Worm (Caenorhabditis elegans) whole organism, young adult: ENCODE data around the gene ugt-7.
A peak's percentile ranks its signal among the peaks of the same experiment; 100 is the strongest.

ENCODE experiments used
- B0336.3 ChIP-seq: fragments of 200-800 bp; sonication (Bioruptor generic); IDR thresholded peaks from 2 replicates; pipeline ENCODE4 v1.3.6; 2022; ENCODE audit warnings: missing genetic modification characterization, missing compliant biosample characterization
- F10E7.11 ChIP-seq: sonication (generic microtip); optimal IDR thresholded peaks from 2 replicates; lab custom pipeline; 2017; ENCODE audit warnings: mild to moderate bottlenecking, missing genetic modification characterization, moderate library complexity, missing compliant biosample characterization
- F33H1.4 ChIP-seq: fragments of 200-800 bp; sonication (Bioruptor generic); IDR thresholded peaks from 2 replicates; pipeline ENCODE4 v1.3.6; 2022; ENCODE audit warnings: missing genetic modification reagents, missing genetic modification characterization, missing compliant biosample characterization
- Y53G8AR.9 ChIP-seq: fragments of 200-800 bp; sonication (Bioruptor generic); conservative IDR thresholded peaks from 2 replicates; pipeline ENCODE4 v1.3.6; 2022; ENCODE audit warnings: missing genetic modification reagents, missing genetic modification characterization, missing compliant biosample characterization
- Y67H2A.10 ChIP-seq: fragments of 200-800 bp; sonication (Bioruptor generic); conservative IDR thresholded peaks from 2 replicates; pipeline ENCODE4 v1.3.6; 2022; ENCODE audit warnings: missing genetic modification reagents, missing genetic modification characterization, missing compliant biosample characterization
- Y95B8A.8 ChIP-seq: fragments of 200-800 bp; sonication (Bioruptor generic); IDR thresholded peaks from 2 replicates; pipeline ENCODE4 v1.3.6; 2022; ENCODE audit warnings: missing genetic modification reagents, missing genetic modification characterization, missing compliant biosample characterization
- ZK185.1 ChIP-seq: sonication (generic microtip); optimal IDR thresholded peaks from 2 replicates; lab custom pipeline; 2016; ENCODE audit warnings: mild to moderate bottlenecking, missing genetic modification characterization, missing compliant biosample characterization; ENCODE audit not compliant: poor library complexity, severe bottlenecking
- cebp-1 ChIP-seq, 2 experiments: fragments of 200-800 bp in 1 of 2; sonication (Bioruptor generic) in 1 of 2; sonication (generic microtip) in 1 of 2; IDR thresholded peaks in 1 of 2; optimal IDR thresholded peaks in 1 of 2; 2 replicates each; pipeline versions ENCODE4 v1.3.6 to Lab custom; 2017 to 2022; ENCODE audit warnings: missing compliant biosample characterization in 2 of 2, missing genetic modification characterization in 2 of 2, mild to moderate bottlenecking in 1 of 2, missing genetic modification reagents in 1 of 2, moderate library complexity in 1 of 2
- ceh-58 ChIP-seq: fragments of 200-800 bp; sonication (Bioruptor generic); IDR thresholded peaks from 2 replicates; pipeline ENCODE4 v1.3.6; 2022; ENCODE audit warnings: missing genetic modification characterization, missing compliant biosample characterization
- ceh-79 ChIP-seq: sonication (generic microtip); optimal IDR thresholded peaks from 2 replicates; lab custom pipeline; 2017; ENCODE audit warnings: mild to moderate bottlenecking, missing genetic modification characterization, missing compliant biosample characterization
- efl-1 ChIP-seq: fragments of 150-350 bp; optimal IDR thresholded peaks from 2 replicates; lab custom pipeline; 2014; ENCODE audit warnings: missing biosample characterization, missing genetic modification reagents, missing genetic modification characterization
- egrh-3 ChIP-seq: fragments of 200-800 bp; sonication (Bioruptor generic); IDR thresholded peaks from 2 replicates; pipeline ENCODE4 v1.3.6; 2022; ENCODE audit warnings: missing genetic modification reagents, missing genetic modification characterization, missing compliant biosample characterization
- ets-4 ChIP-seq: fragments of 200-800 bp; sonication (Bioruptor generic); optimal IDR thresholded peaks from 2 replicates; lab custom pipeline; 2018; ENCODE audit warnings: mild to moderate bottlenecking, missing genetic modification characterization, missing compliant biosample characterization
- him-1 ChIP-seq: sonication (generic microtip); optimal IDR thresholded peaks from 2 replicates; lab custom pipeline; 2016; ENCODE audit warnings: missing genotype, missing genetic modification reagents, missing genetic modification characterization, missing compliant biosample characterization
- hlh-12 ChIP-seq: sonication (generic microtip); optimal IDR thresholded peaks from 2 replicates; lab custom pipeline; 2016; ENCODE audit warnings: missing genetic modification characterization, missing compliant biosample characterization
- lin-54 ChIP-seq: fragments of 200-800 bp; sonication (Bioruptor generic); optimal IDR thresholded peaks from 2 replicates; lab custom pipeline; 2018; ENCODE audit warnings: mild to moderate bottlenecking, missing genetic modification characterization, missing compliant biosample characterization
- lir-1 ChIP-seq: fragments of 200-800 bp; sonication (Bioruptor generic); conservative IDR thresholded peaks from 2 replicates; pipeline ENCODE4 v1.3.6; 2022; ENCODE audit warnings: missing genetic modification reagents, missing genetic modification characterization, missing compliant biosample characterization
- madf-3 ChIP-seq: fragments of 200-800 bp; sonication (Bioruptor generic); IDR thresholded peaks from 2 replicates; pipeline ENCODE4 v1.3.6; 2022; ENCODE audit warnings: missing genetic modification reagents, missing genetic modification characterization, missing compliant biosample characterization
- madf-6 ChIP-seq: fragments of 200-800 bp; sonication (Bioruptor generic); IDR thresholded peaks from 2 replicates; pipeline ENCODE4 v1.3.6; 2022; ENCODE audit warnings: missing genetic modification reagents, missing genetic modification characterization, missing compliant biosample characterization
- mes-4 ChIP-seq: sonication (generic microtip); optimal IDR thresholded peaks from 2 replicates; lab custom pipeline; 2016; ENCODE audit warnings: missing genotype, missing genetic modification characterization, missing compliant biosample characterization
- nfya-1 ChIP-seq: sonication (generic microtip); optimal IDR thresholded peaks from 2 replicates; lab custom pipeline; 2017; ENCODE audit warnings: antibody characterized with exemption, missing compliant biosample characterization, missing genetic modification characterization, borderline replicate concordance; ENCODE audit not compliant: insufficient read depth
- nfyb-1 ChIP-seq: fragments of 200-800 bp; sonication (Bioruptor generic); IDR thresholded peaks from 2 replicates; pipeline ENCODE4 v1.3.6; 2022; ENCODE audit warnings: missing genetic modification reagents, missing genetic modification characterization, missing compliant biosample characterization
- nhr-120 ChIP-seq: fragments of 200-800 bp; sonication (Bioruptor generic); IDR thresholded peaks from 2 replicates; pipeline ENCODE4 v1.3.6; 2022; ENCODE audit warnings: missing genetic modification characterization, missing compliant biosample characterization
- nhr-80 ChIP-seq: sonication (generic microtip); optimal IDR thresholded peaks from 2 replicates; lab custom pipeline; 2016; ENCODE audit warnings: missing genetic modification characterization, missing compliant biosample characterization
- rec-8 ChIP-seq, 2 experiments: sonication (generic microtip); optimal IDR thresholded peaks; 2 replicates each; lab custom pipeline; 2016; ENCODE audit warnings: mild to moderate bottlenecking in 2 of 2, missing genetic modification characterization in 2 of 2, missing genetic modification reagents in 2 of 2, missing genotype in 2 of 2, missing biosample characterization in 1 of 2, missing compliant biosample characterization in 1 of 2, moderate library complexity in 1 of 2
- snpc-1.1 ChIP-seq: sonication (generic microtip); optimal IDR thresholded peaks from 2 replicates; lab custom pipeline; 2017; ENCODE audit warnings: missing genetic modification characterization, mild to moderate bottlenecking, missing compliant biosample characterization, antibody characterized with exemption, moderate library complexity, missing genotype, missing genetic modification reagents; ENCODE audit not compliant: insufficient read depth
- snpc-4 ChIP-seq, 5 experiments: fragments of 150-350 bp in 1 of 5; sonication (generic microtip) in 4 of 5; optimal IDR thresholded peaks; 2 replicates each; lab custom pipeline; 2014 to 2018; ENCODE audit warnings: missing genetic modification characterization in 5 of 5, missing biosample characterization in 3 of 5, antibody characterized with exemption in 2 of 5, mild to moderate bottlenecking in 2 of 5, missing compliant biosample characterization in 2 of 5, missing genotype in 2 of 5, moderate library complexity in 2 of 5, missing genetic modification reagents in 1 of 5
- somi-1 ChIP-seq: fragments of 200-800 bp; sonication (Bioruptor generic); optimal IDR thresholded peaks from 2 replicates; lab custom pipeline; 2018; ENCODE audit warnings: mild to moderate bottlenecking, missing genetic modification characterization, missing compliant biosample characterization
- xnd-1 ChIP-seq: sonication (generic microtip); optimal IDR thresholded peaks from 2 replicates; lab custom pipeline; 2016; ENCODE audit warnings: missing genotype, missing genetic modification reagents, missing genetic modification characterization, missing compliant biosample characterization
- ztf-25 ChIP-seq: fragments of 200-800 bp; sonication (Bioruptor generic); IDR thresholded peaks from 2 replicates; pipeline ENCODE4 v1.3.6; 2022; ENCODE audit warnings: missing genetic modification reagents, missing genetic modification characterization, missing compliant biosample characterization
- ztf-26 ChIP-seq: sonication (generic microtip); optimal IDR thresholded peaks from 2 replicates; lab custom pipeline; 2017; ENCODE audit warnings: missing genetic modification characterization, missing compliant biosample characterization

The ugt-7 gene

DNA sequence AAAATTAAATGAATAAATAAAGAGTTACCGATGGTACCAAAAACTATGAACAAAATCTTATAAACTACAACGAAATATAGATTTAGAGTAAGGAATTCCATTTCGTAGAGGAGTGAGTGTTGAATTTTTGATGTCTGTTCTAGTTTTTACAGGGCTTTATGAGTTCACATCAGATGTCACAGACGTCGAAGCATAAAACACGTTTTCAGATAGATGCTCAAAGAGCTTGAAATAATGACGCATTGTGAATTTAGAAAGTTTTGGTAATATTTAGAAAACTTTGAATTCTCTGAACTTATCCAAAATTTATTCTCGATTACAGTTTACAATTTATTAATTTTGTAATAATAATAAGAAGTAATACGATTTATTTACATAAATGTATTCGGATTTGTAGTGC, 27.4 kb downstream of the ugt-7 start, which contains the start of gene srsx-9:
Gene srsx-9 (minus strand): TSS at position 101 of the 400 bp plus-strand sequence.
- TF ChIP-seq madf-6 (GFP tag; lab: Robert Waterston, UW), result no peak
- TF ChIP-seq lin-54 (GFP tag; lab: Kevin White, UChicago), result no peak
- TF ChIP-seq ZK185.1 (tag; lab: Kevin White, UChicago), result no peak
- TF ChIP-seq lir-1 (GFP tag; lab: Robert Waterston, UW), result no peak
- TF ChIP-seq efl-1 (GFP tag; lab: Kevin White, UChicago), result no peak
- no peak for TF ChIP-seq nhr-120 (GFP tag; lab: Robert Waterston, UW)
- TF ChIP-seq mes-4, result no peak
- TF ChIP-seq nfya-1 (tag; lab: Kevin White, UChicago), result no peak
- TF ChIP-seq rec-8 (tag; optimal IDR thresholded peaks at IDR 0.05; lab: Kevin White, UChicago), result no peak
- no peak for TF ChIP-seq ceh-79 (tag; lab: Kevin White, UChicago)
- no peak for TF ChIP-seq snpc-4 (GFP tag; optimal IDR thresholded peaks at IDR 0.05; lab: Kevin White, UChicago)
- TF ChIP-seq snpc-4 (tag; optimal IDR thresholded peaks at IDR 0.05; lab: Kevin White, UChicago), result no peak
- TF ChIP-seq B0336.3 (GFP tag; lab: Robert Waterston, UW), result no peak
- no peak for TF ChIP-seq snpc-1.1 (tag; lab: Kevin White, UChicago)
- TF ChIP-seq xnd-1 (tag; lab: Kevin White, UChicago), result no peak
- TF ChIP-seq cebp-1 (GFP tag; IDR thresholded peaks at IDR 0.05; lab: Robert Waterston, UW), result no peak
- TF ChIP-seq cebp-1 (tag; optimal IDR thresholded peaks at IDR 0.05; lab: Kevin White, UChicago), result no peak
- TF ChIP-seq, all 124 proteins: peak for 0

ce11 chrV:4969503-4969902, 30.9 kb downstream of the ugt-7 start:
- TF ChIP-seq somi-1 (GFP tag; lab: Kevin White, UChicago) (no peak), B0336.3 (GFP tag; lab: Robert Waterston, UW) (no peak), nhr-80 (tag; lab: Kevin White, UChicago) (peak; percentile 5)

ce11 chrV:4968775-4969174, 31.6 kb downstream of the ugt-7 start:
- TF ChIP-seq F10E7.11 (tag; lab: Kevin White, UChicago) (no peak), nhr-80 (tag; lab: Kevin White, UChicago) (peak; percentile 6)

ce11 chrV:4967238-4967637, 33.1 kb downstream of the ugt-7 start:
- TF ChIP-seq F33H1.4 (GFP tag; lab: Robert Waterston, UW) (no peak), Y53G8AR.9 (no peak), Y95B8A.8 (no peak), ztf-25 (no peak), madf-3 (GFP tag; lab: Robert Waterston, UW) (no peak), F10E7.11 (tag; lab: Kevin White, UChicago) (no peak), egrh-3 (GFP tag; lab: Robert Waterston, UW) (no peak), him-1 (tag; lab: Kevin White, UChicago) (no peak), nfyb-1 (no peak), snpc-4 (GFP tag; optimal IDR thresholded peaks at IDR 0.05; lab: Kevin White, UChicago) (no peak), snpc-4 (tag; optimal IDR thresholded peaks at IDR 0.05; lab: Kevin White, UChicago) (no peak), ets-4 (GFP tag; lab: Kevin White, UChicago) (no peak), lin-54 (GFP tag; lab: Kevin White, UChicago) (no peak), ceh-58 (GFP tag; lab: Robert Waterston, UW) (no peak), hlh-12 (tag; lab: Kevin White, UChicago) (no peak), cebp-1 (GFP tag; IDR thresholded peaks at IDR 0.05; lab: Robert Waterston, UW) (no peak), cebp-1 (tag; optimal IDR thresholded peaks at IDR 0.05; lab: Kevin White, UChicago) (no peak), Y67H2A.10 (GFP tag; lab: Robert Waterston, UW) (no peak), ztf-26 (tag; lab: Kevin White, UChicago) (no peak)
